Fruit fly (Drosophila melanogaster) whole organism, embryonic: ENCODE data around the gene Hsp110.

ENCODE experiments used
- Ada2b ChIP-seq: fragments of 200-800 bp; sonication (Bioruptor generic); IDR thresholded peaks from 2 replicates; pipeline ENCODE4 v1.3.6; 2022; ENCODE audit warnings: missing biosample characterization, missing genetic modification characterization
- Adf1 ChIP-seq: fragments of 200-800 bp; sonication (Bioruptor generic); IDR thresholded peaks from 2 replicates; pipeline ENCODE4 v1.3.6; 2022; ENCODE audit warnings: missing biosample characterization, missing genetic modification characterization
- Atf-2 ChIP-seq: fragments of 200-800 bp; sonication (Bioruptor generic); optimal IDR thresholded peaks from 2 replicates; lab custom pipeline; 2016; ENCODE audit warnings: missing biosample characterization, missing genetic modification characterization
- Blimp-1 ChIP-seq: fragments of 200-800 bp; sonication (Bioruptor generic); optimal IDR thresholded peaks from 3 replicates; lab custom pipeline; 2018; ENCODE audit warnings: missing biosample characterization, missing genetic modification characterization, mild to moderate bottlenecking, moderate library complexity, missing genetic modification reagents
- CG13894 ChIP-seq: fragments of 200-800 bp; sonication (Bioruptor generic); optimal IDR thresholded peaks from 3 replicates; lab custom pipeline; 2018; ENCODE audit warnings: missing biosample characterization, mild to moderate bottlenecking, missing genetic modification characterization, moderate library complexity
- CG15601 ChIP-seq: fragments of 200-800 bp; sonication (Bioruptor generic); optimal IDR thresholded peaks from 3 replicates; lab custom pipeline; 2019; ENCODE audit warnings: missing biosample characterization, mild to moderate bottlenecking, missing genetic modification characterization, moderate library complexity
- CG17912 ChIP-seq: fragments of 200-800 bp; sonication (Bioruptor generic); optimal IDR thresholded peaks from 2 replicates; lab custom pipeline; 2018; ENCODE audit warnings: missing biosample characterization, mild to moderate bottlenecking, missing genetic modification characterization
- CG18262 ChIP-seq: fragments of 200-800 bp; optimal IDR thresholded peaks from 3 replicates; lab custom pipeline; 2019; ENCODE audit warnings: missing biosample characterization, mild to moderate bottlenecking, missing genetic modification characterization, moderate library complexity
- CG18619 ChIP-seq: fragments of 200-800 bp; sonication (Bioruptor generic); optimal IDR thresholded peaks from 3 replicates; lab custom pipeline; 2017; ENCODE audit warnings: missing biosample characterization, mild to moderate bottlenecking, missing genetic modification characterization
- CG3281 ChIP-seq: fragments of 200-800 bp; sonication (Bioruptor generic); optimal IDR thresholded peaks from 3 replicates; lab custom pipeline; 2017; ENCODE audit warnings: missing biosample characterization, mild to moderate bottlenecking, missing genetic modification characterization
- CG3726 ChIP-seq: fragments of 200-800 bp; sonication (Bioruptor generic); IDR thresholded peaks from 3 replicates; pipeline ENCODE4, ENCODE4 v1.3.6; 2022; ENCODE audit warnings: missing biosample characterization, missing genetic modification characterization
- CG4282 ChIP-seq: fragments of 200-800 bp; sonication (Bioruptor generic); optimal IDR thresholded peaks from 2 replicates; lab custom pipeline; 2016; ENCODE audit warnings: missing biosample characterization, missing genetic modification characterization
- CG4820 ChIP-seq: fragments of 200-800 bp; sonication (Bioruptor generic); optimal IDR thresholded peaks from 3 replicates; lab custom pipeline; 2016; ENCODE audit warnings: missing biosample characterization, missing genetic modification characterization
- CG6272 ChIP-seq: fragments of 200-800 bp; sonication (Bioruptor generic); IDR thresholded peaks from 2 replicates; pipeline ENCODE4 v1.3.6; 2022; ENCODE audit warnings: missing biosample characterization, missing genetic modification characterization
- CG6813 ChIP-seq: fragments of 200-800 bp; sonication (Bioruptor generic); optimal IDR thresholded peaks from 2 replicates; lab custom pipeline; 2017; ENCODE audit warnings: missing biosample characterization, missing genetic modification characterization, mild to moderate bottlenecking, moderate library complexity, missing genetic modification reagents
- CG6854 ChIP-seq: fragments of 200-800 bp; sonication (Bioruptor generic); optimal IDR thresholded peaks from 3 replicates; lab custom pipeline; 2017; ENCODE audit warnings: missing biosample characterization, mild to moderate bottlenecking, missing genetic modification characterization
- CG8089 ChIP-seq: fragments of 200-800 bp; sonication (Bioruptor generic); optimal IDR thresholded peaks from 3 replicates; lab custom pipeline; 2016; ENCODE audit warnings: missing biosample characterization, missing genetic modification characterization
- CG8924 ChIP-seq: fragments of 200-800 bp; optimal IDR thresholded peaks from 3 replicates; lab custom pipeline; 2019; ENCODE audit warnings: missing biosample characterization, mild to moderate bottlenecking, missing genetic modification characterization, moderate library complexity
- CrebB ChIP-seq: fragments of 200-800 bp; sonication (Bioruptor generic); optimal IDR thresholded peaks from 3 replicates; lab custom pipeline; 2018; ENCODE audit warnings: missing biosample characterization, mild to moderate bottlenecking, missing genetic modification characterization
- Eip74EF ChIP-seq, 2 experiments: fragments of 200-800 bp in 1 of 2; fragments of >200 bp in 1 of 2; sonication (Bioruptor generic) in 1 of 2; optimal IDR thresholded peaks; 2 replicates each; lab custom pipeline; 2017 to 2019; ENCODE audit warnings: missing biosample characterization in 2 of 2, missing genetic modification characterization in 2 of 2, mild to moderate bottlenecking in 1 of 2, moderate library complexity in 1 of 2
- Elba2 ChIP-seq: fragments of 200-800 bp; sonication (Bioruptor generic); optimal IDR thresholded peaks from 3 replicates; lab custom pipeline; 2016; ENCODE audit warnings: missing biosample characterization, missing genetic modification characterization
- HLHmδ ChIP-seq: fragments of 200-800 bp; sonication (Bioruptor generic); optimal IDR thresholded peaks from 2 replicates; lab custom pipeline; 2018; ENCODE audit warnings: missing biosample characterization, mild to moderate bottlenecking, missing genetic modification characterization, moderate library complexity
- Hmr ChIP-seq: fragments of 200-800 bp; sonication (Bioruptor generic); optimal IDR thresholded peaks from 3 replicates; lab custom pipeline; 2017; ENCODE audit warnings: mild to moderate bottlenecking, missing biosample characterization, missing genetic modification reagents, missing genetic modification characterization
- Max ChIP-seq: fragments of 200-800 bp; sonication (Bioruptor generic); optimal IDR thresholded peaks from 2 replicates; lab custom pipeline; 2016; ENCODE audit warnings: missing biosample characterization, mild to moderate bottlenecking, missing genetic modification characterization
- Nf-YA ChIP-seq: fragments of 200-800 bp; sonication (Bioruptor generic); IDR thresholded peaks from 2 replicates; pipeline ENCODE4 v1.3.6; 2022; ENCODE audit warnings: missing biosample characterization, missing genetic modification characterization
- Nf-YC ChIP-seq: fragments of 200-800 bp; optimal IDR thresholded peaks from 3 replicates; lab custom pipeline; 2019; ENCODE audit warnings: missing biosample characterization, mild to moderate bottlenecking, missing genetic modification characterization, moderate library complexity
- PHDP ChIP-seq: fragments of 200-800 bp; sonication (Bioruptor generic); optimal IDR thresholded peaks from 3 replicates; lab custom pipeline; 2018; ENCODE audit warnings: missing biosample characterization, mild to moderate bottlenecking, missing genetic modification characterization, moderate library complexity
- Rfx ChIP-seq: fragments of 200-800 bp; sonication (Bioruptor generic); IDR thresholded peaks from 2 replicates; pipeline ENCODE4 v1.3.6; 2022; ENCODE audit warnings: missing biosample characterization, missing genetic modification characterization
- Side ChIP-seq: fragments of 200-800 bp; sonication (Bioruptor generic); optimal IDR thresholded peaks from 2 replicates; lab custom pipeline; 2016; ENCODE audit warnings: missing biosample characterization, missing genetic modification characterization
- Sry-δ ChIP-seq: fragments of 200-800 bp; sonication (Bioruptor generic); optimal IDR thresholded peaks from 2 replicates; lab custom pipeline; 2016; ENCODE audit warnings: missing biosample characterization, missing genetic modification characterization
- Xrp1 ChIP-seq: fragments of 200-800 bp; sonication (Bioruptor generic); IDR thresholded peaks from 2 replicates; pipeline ENCODE4 v1.3.6; 2022; ENCODE audit warnings: missing biosample characterization, missing genetic modification characterization
- ab ChIP-seq: fragments of 200-800 bp; sonication (Bioruptor generic); optimal IDR thresholded peaks from 2 replicates; lab custom pipeline; 2016; ENCODE audit warnings: missing biosample characterization, missing genetic modification characterization
- abd-A ChIP-seq: fragments of 200-800 bp; sonication (Bioruptor generic); optimal IDR thresholded peaks from 3 replicates; lab custom pipeline; 2019; ENCODE audit warnings: missing biosample characterization, mild to moderate bottlenecking, missing genetic modification characterization, moderate library complexity
- ap ChIP-seq: fragments of 200-800 bp; sonication (Bioruptor generic); IDR thresholded peaks from 2 replicates; pipeline ENCODE4 v1.3.6; 2022; ENCODE audit warnings: missing biosample characterization, missing genetic modification characterization
- corto ChIP-seq: fragments of 200-800 bp; sonication (Bioruptor generic); optimal IDR thresholded peaks from 2 replicates; lab custom pipeline; 2016; ENCODE audit warnings: missing biosample characterization, mild to moderate bottlenecking, missing genetic modification characterization, moderate library complexity
- dati ChIP-seq: fragments of 200-800 bp; sonication (Bioruptor generic); IDR thresholded peaks from 2 replicates; pipeline ENCODE4 v1.3.6; 2022; ENCODE audit warnings: missing biosample characterization, missing genetic modification characterization
- dysf ChIP-seq: fragments of 200-800 bp; sonication (Bioruptor generic); IDR thresholded peaks from 3 replicates; pipeline ENCODE4 v1.3.6; 2022; ENCODE audit warnings: missing biosample characterization, missing genetic modification characterization
- esg ChIP-seq: fragments of 200-800 bp; sonication (Bioruptor generic); conservative IDR thresholded peaks from 2 replicates; pipeline ENCODE4 v1.3.6; 2022; ENCODE audit warnings: missing biosample characterization, missing genetic modification characterization
- exex ChIP-seq: fragments of 200-800 bp; sonication (Bioruptor generic); optimal IDR thresholded peaks from 4 replicates; lab custom pipeline; 2018; ENCODE audit warnings: missing biosample characterization, mild to moderate bottlenecking, missing genetic modification characterization, moderate library complexity
- fd64A ChIP-seq: fragments of 200-800 bp; sonication (Bioruptor generic); optimal IDR thresholded peaks from 3 replicates; lab custom pipeline; 2018; ENCODE audit warnings: missing biosample characterization, mild to moderate bottlenecking, missing genetic modification characterization
- kah ChIP-seq: fragments of 200-800 bp; sonication (Bioruptor generic); optimal IDR thresholded peaks from 2 replicates; lab custom pipeline; 2018; ENCODE audit warnings: missing biosample characterization, mild to moderate bottlenecking, missing genetic modification characterization
- kni ChIP-seq: fragments of 200-800 bp; sonication (Bioruptor generic); optimal IDR thresholded peaks from 3 replicates; lab custom pipeline; 2017; ENCODE audit warnings: mild to moderate bottlenecking, missing biosample characterization, missing genetic modification reagents, missing genetic modification characterization
- nmo ChIP-seq: fragments of 200-800 bp; sonication (Bioruptor generic); optimal IDR thresholded peaks from 2 replicates; lab custom pipeline; 2018; ENCODE audit warnings: missing biosample characterization, mild to moderate bottlenecking, missing genetic modification characterization, moderate library complexity
- onecut ChIP-seq: fragments of 200-800 bp; sonication (Bioruptor generic); IDR thresholded peaks from 2 replicates; pipeline ENCODE4 v1.3.6; 2022; ENCODE audit warnings: missing biosample characterization, missing genetic modification characterization
- otp ChIP-seq: fragments of 200-800 bp; sonication (Bioruptor generic); IDR thresholded peaks from 3 replicates; pipeline ENCODE4, ENCODE4 v1.3.6; 2022; ENCODE audit warnings: missing biosample characterization, missing genetic modification characterization
- phol ChIP-seq: fragments of 200-800 bp; sonication (Bioruptor generic); optimal IDR thresholded peaks from 3 replicates; lab custom pipeline; 2018; ENCODE audit warnings: missing biosample characterization, mild to moderate bottlenecking, missing genetic modification characterization, moderate library complexity
- salm ChIP-seq: fragments of 200-800 bp; sonication (Bioruptor generic); optimal IDR thresholded peaks from 2 replicates; lab custom pipeline; 2018; ENCODE audit warnings: missing biosample characterization, mild to moderate bottlenecking, missing genetic modification characterization
- scrt ChIP-seq: fragments of 200-800 bp; sonication (Bioruptor generic); optimal IDR thresholded peaks from 2 replicates; lab custom pipeline; 2018; ENCODE audit warnings: missing biosample characterization, mild to moderate bottlenecking, missing genetic modification characterization, moderate library complexity
- sim ChIP-seq: fragments of 200-800 bp; sonication (Bioruptor generic); IDR thresholded peaks from 2 replicates; pipeline ENCODE4 v1.3.6; 2022; ENCODE audit warnings: missing biosample characterization, missing genetic modification characterization
- tx ChIP-seq: fragments of 200-800 bp; sonication (Bioruptor generic); optimal IDR thresholded peaks from 2 replicates; lab custom pipeline; 2016; ENCODE audit warnings: missing biosample characterization, missing genetic modification characterization
- zf30C ChIP-seq: fragments of 200-800 bp; sonication (Bioruptor generic); optimal IDR thresholded peaks from 3 replicates; lab custom pipeline; 2018; ENCODE audit warnings: missing biosample characterization, mild to moderate bottlenecking, missing genetic modification characterization

Gene Hsp110

DNA sequence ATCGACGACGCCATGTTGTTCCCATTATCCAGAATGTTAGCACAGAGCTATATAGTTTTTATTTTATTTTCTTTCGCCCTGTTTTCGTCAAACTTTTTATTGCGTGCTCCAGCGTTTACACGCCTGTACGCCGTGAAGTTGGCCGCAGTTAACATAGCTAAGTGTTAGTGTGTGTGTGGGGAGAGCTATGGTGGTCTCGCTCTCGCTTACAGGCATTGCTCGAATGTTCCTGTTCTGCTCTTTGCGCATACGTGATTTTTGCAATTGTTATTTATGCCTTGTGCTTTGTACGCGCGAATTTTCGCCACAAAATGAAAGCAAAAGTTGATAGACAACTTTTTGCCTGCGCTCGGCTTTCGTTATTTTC is 32.8 kb upstream of the Hsp110 start (continued):
- TF ChIP-seq tx (GFP tag; lab: Kevin White, UChicago) (no peak), dysf (peak; percentile 5; the same call in 1 of the 3 replicates), Nf-YA (GFP tag; lab: Robert Waterston, UW) (no peak; the same call in 1 of the 2 replicates), CrebB (tag; lab: Kevin White, UChicago) (no peak), PHDP (tag; lab: Kevin White, UChicago) (peak; percentile 35), abd-A (tag; lab: Kevin White, UChicago) (peak; percentile 82), fd64A (GFP tag; lab: Kevin White, UChicago) (no peak), CG3726 (no peak), ab (no peak), CG18619 (GFP tag; lab: Kevin White, UChicago) (no peak), Atf-2 (no peak), HLHmδ (GFP tag; lab: Kevin White, UChicago) (peak; percentile 68), CG6272 (no peak), Rfx (GFP tag; lab: Robert Waterston, UW) (peak; percentile 52), CG6854 (GFP tag; lab: Kevin White, UChicago) (peak; percentile 44), ap (no peak), Blimp-1 (peak; percentile 30), CG13894 (tag; lab: Kevin White, UChicago) (peak; percentile 18), esg (GFP tag; lab: Robert Waterston, UW) (no peak), Nf-YC (tag; lab: Kevin White, UChicago) (peak; percentile 66), Max (GFP tag; lab: Kevin White, UChicago) (peak; percentile 15), dati (GFP tag; lab: Robert Waterston, UW) (no peak), Xrp1 (GFP tag; lab: Robert Waterston, UW) (no peak), CG8924 (tag; lab: Kevin White, UChicago) (peak; percentile 68), CG15601 (tag; lab: Kevin White, UChicago) (no peak), CG8089 (no peak), zf30C (no peak), CG6813 (no peak), Adf1 (GFP tag; lab: Robert Waterston, UW) (peak; percentile 44; the same call in 1 of the 2 replicates), Hmr (GFP tag; lab: Kevin White, UChicago) (peak; percentile 41), onecut (peak; percentile 22; the same call in 1 of the 2 replicates), CG17912 (GFP tag; lab: Kevin White, UChicago) (peak; percentile 82), salm (tag; lab: Kevin White, UChicago) (no peak), nmo (peak; percentile 38), Ada2b (GFP tag; lab: Robert Waterston, UW) (no peak), Eip74EF (GFP tag; optimal IDR thresholded peaks at IDR 0.05; lab: Kevin White, UChicago) (no peak), CG18262 (tag; lab: Kevin White, UChicago) (no peak), otp (GFP tag; lab: Robert Waterston, UW) (peak; percentile 60; the same call in 1 of the 3 replicates), scrt (peak; percentile 52), CG4282 (GFP tag; lab: Kevin White, UChicago) (no peak), exex (tag; lab: Kevin White, UChicago) (no peak), Elba2 (GFP tag; lab: Kevin White, UChicago) (no peak), sim (GFP tag; lab: Robert Waterston, UW) (no peak), Side (GFP tag; lab: Kevin White, UChicago) (peak; percentile 2), CG4820 (no peak), kni (GFP tag; lab: Kevin White, UChicago) (no peak), kah (GFP tag; lab: Kevin White, UChicago) (peak; percentile 50), Sry-δ (GFP tag; lab: Kevin White, UChicago) (peak; percentile 17), CG3281 (GFP tag; lab: Kevin White, UChicago) (no peak), phol (tag; lab: Kevin White, UChicago) (peak; percentile 43), corto (no peak)
